Worm (Caenorhabditis elegans): ENCODE measurements around the gene sri-47.
"Not testable (repeated sequence)": the region's sequence is repeated elsewhere in the genome, so short reads cannot be mapped to it uniquely, and the experiment has no call there.

- not testable (repeated sequence) for TF ChIP-seq him-1, dao-5 (tag; optimal IDR thresholded peaks at IDR 0.05)
These were observed 8.4 kb downstream of the sri-47 start, which contains the start of gene F22E5.2 for ce11 chrII:2665081-2665480.
